Worm (Caenorhabditis elegans): ENCODE measurements around the gene C53B7.3.

ce11 chrX:6844394-6845072, at the start of gene C53B7.3:
- TF ChIP-seq blmp-1 (tag; optimal IDR thresholded peaks at IDR 0.05) (no peak), mab-5 (tag; optimal IDR thresholded peaks at IDR 0.05) (no peak), nhr-12 (tag; optimal IDR thresholded peaks at IDR 0.05) (no peak), nhr-237 (tag; optimal IDR thresholded peaks at IDR 0.05) (no peak), ceh-83 (GFP tag; optimal IDR thresholded peaks at IDR 0.05) (no peak), sptf-1 (tag; optimal IDR thresholded peaks at IDR 0.05) (no peak), elt-3 (tag; optimal IDR thresholded peaks at IDR 0.05) (no peak), unc-120 (tag; optimal IDR thresholded peaks at IDR 0.05; ENCODE audit: poor library complexity, severe bottlenecking) (no peak)

Data from whole organism, mixed stage, embryonic.